Worm (Caenorhabditis elegans) whole organism, midembryonic: ENCODE results near the gene com-1.

ENCODE experiments used
- T22C8.4 ChIP-seq: fragments of 200-800 bp; sonication (Bioruptor generic); IDR thresholded peaks from 2 replicates; pipeline ENCODE4 v1.3.6; 2022; ENCODE audit warnings: missing genetic modification characterization, missing compliant biosample characterization
- med-1 ChIP-seq: sonication (generic microtip); optimal IDR thresholded peaks from 2 replicates; lab custom pipeline; 2017; ENCODE audit warnings: missing genetic modification characterization, mild to moderate bottlenecking, missing compliant biosample characterization, antibody characterized with exemption, missing genetic modification reagents; ENCODE audit not compliant: insufficient read depth
- ref-1 ChIP-seq: fragments of 200-800 bp; sonication (Bioruptor generic); conservative IDR thresholded peaks from 2 replicates; pipeline ENCODE4 v1.3.6; 2022; ENCODE audit warnings: missing genetic modification reagents, missing genetic modification characterization, missing compliant biosample characterization
- tab-1 ChIP-seq: fragments of 200-800 bp; sonication (Bioruptor generic); IDR thresholded peaks from 2 replicates; pipeline ENCODE4 v1.3.6; 2022; ENCODE audit warnings: missing genetic modification characterization, missing compliant biosample characterization
- ztf-29 ChIP-seq: fragments of 200-800 bp; sonication (Bioruptor generic); IDR thresholded peaks from 2 replicates; pipeline ENCODE4 v1.3.6; 2022; ENCODE audit warnings: missing genetic modification reagents, missing genetic modification characterization, missing compliant biosample characterization

DNA sequence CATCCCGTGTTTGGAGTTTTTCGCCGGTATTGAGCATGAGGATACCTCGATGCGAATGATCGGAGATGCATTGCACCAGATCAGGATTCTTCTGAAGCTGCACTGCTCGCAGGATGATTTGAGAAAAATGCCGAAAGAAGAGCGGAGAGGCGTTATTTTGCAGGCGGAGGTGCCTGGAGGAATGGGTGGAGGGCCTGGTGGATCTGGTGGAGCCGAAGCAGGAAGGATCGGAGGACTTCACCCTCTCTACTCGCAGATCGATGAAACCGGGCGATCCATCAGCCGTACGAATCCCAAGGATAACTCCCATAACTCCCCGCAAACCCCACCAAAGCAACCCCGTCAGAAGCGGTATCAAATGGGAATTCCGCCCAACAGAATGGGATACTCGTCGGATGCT is 43.0 kb downstream of the com-1 start:
- TF ChIP-seq T22C8.4 (GFP tag; lab: Robert Waterston, UW) (no peak), tab-1 (GFP tag; lab: Robert Waterston, UW) (no peak), med-1 (GFP tag; lab: Kevin White, UChicago) (no peak), ztf-29 (GFP tag; lab: Robert Waterston, UW) (no peak), ref-1 (GFP tag; lab: Robert Waterston, UW) (no peak)
